Fruit fly (Drosophila melanogaster): ENCODE measurements around the gene tio.

tio gene

dm6 chr2L:22014890-22015289, 4.1 kb upstream of the tio start, which contains the start of gene CG31693:
Gene CG31693, plus strand, starts transcription at chr2L:22015190.
- TF ChIP-seq zfh2 (GFP tag; optimal IDR thresholded peaks at IDR 0.05): no peak
- no peak for TF ChIP-seq lbe (GFP tag; optimal IDR thresholded peaks at IDR 0.05)
- TF ChIP-seq CG30403 (GFP tag; optimal IDR thresholded peaks at IDR 0.05): no peak
- TF ChIP-seq zen2 (GFP tag; IDR thresholded peaks at IDR 0.05; ENCODE audit: partially characterized antibody): no peak
- TF ChIP-seq CG8359 (GFP tag; optimal IDR thresholded peaks at IDR 0.05; ENCODE audit: borderline replicate concordance): no peak
- no peak for TF ChIP-seq CG9727 (GFP tag; optimal IDR thresholded peaks at IDR 0.05)
- TF ChIP-seq CG14441 (GFP tag; IDR thresholded peaks at IDR 0.05): no peak
- TF ChIP-seq CG12104 (GFP tag; optimal IDR thresholded peaks at IDR 0.05): no peak
- no peak for TF ChIP-seq CG5953 (GFP tag; IDR thresholded peaks at IDR 0.05)
- TF ChIP-seq Myb (GFP tag; optimal IDR thresholded peaks at IDR 0.05): no peak
- no peak for TF ChIP-seq yki (optimal IDR thresholded peaks at IDR 0.05)
- TF ChIP-seq pho (GFP tag; optimal IDR thresholded peaks at IDR 0.05): no peak
- no peak for TF ChIP-seq Atf3 (GFP tag; optimal IDR thresholded peaks at IDR 0.05)
- no peak for TF ChIP-seq CG2199 (GFP tag; IDR thresholded peaks at IDR 0.05)
- no peak for TF ChIP-seq fru (optimal IDR thresholded peaks at IDR 0.05)
- TF ChIP-seq CG4424 (GFP tag; optimal IDR thresholded peaks at IDR 0.05): no peak
- no peak for TF ChIP-seq CG33557 (GFP tag; optimal IDR thresholded peaks at IDR 0.05)

DNA sequence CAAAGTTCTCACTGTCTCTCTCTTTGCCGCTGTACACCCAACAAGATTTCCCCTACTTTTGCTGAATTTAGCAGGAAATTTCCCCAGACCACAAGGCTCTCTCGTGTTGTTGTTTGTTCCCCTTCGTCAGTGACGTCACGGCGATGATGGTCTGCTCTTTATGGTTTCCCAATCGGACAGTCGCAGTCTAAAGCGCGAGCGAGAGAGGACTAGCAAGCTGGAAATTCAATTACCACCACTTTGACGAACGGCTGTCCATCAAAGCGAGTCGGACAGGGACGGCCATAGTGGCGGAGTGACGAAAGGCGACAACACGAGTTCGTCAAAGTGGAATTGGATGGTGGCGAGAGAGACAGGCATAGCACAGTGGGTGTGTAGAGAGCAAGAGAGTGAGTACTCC, 5.4 kb downstream of the tio start:
- TF ChIP-seq CG6791 (GFP tag; IDR thresholded peaks at IDR 0.05; ENCODE audit: partially characterized antibody) (peak; percentile 47; the same call in 1 of the 3 replicates), peb (GFP tag; IDR thresholded peaks at IDR 0.05) (0 out of 2 replicates have a peak, but pooled peaks have one; percentile 22), gsb-n (tag; optimal IDR thresholded peaks at IDR 0.05) (peak; percentile 52), hkb (optimal IDR thresholded peaks at IDR 0.05) (peak; percentile 48), hkb (GFP tag; IDR thresholded peaks at IDR 0.05) (no peak), CG31388 (GFP tag; optimal IDR thresholded peaks at IDR 0.05) (no peak), CG14965 (GFP tag; optimal IDR thresholded peaks at IDR 0.05; ENCODE audit: borderline replicate concordance) (no peak), Sry-δ (GFP tag; optimal IDR thresholded peaks at IDR 0.05) (no peak), MTF-1 (GFP tag; optimal IDR thresholded peaks at IDR 0.05; ENCODE audit: borderline replicate concordance) (no peak), hth (optimal IDR thresholded peaks at IDR 0.05) (no peak), D (optimal IDR thresholded peaks at IDR 0.05) (peak; percentile 93), D (GFP tag; optimal IDR thresholded peaks at IDR 0.05) (no peak), HLH4C (GFP tag; IDR thresholded peaks at IDR 0.05; ENCODE audit: partially characterized antibody) (peak; percentile 74), Oaz (GFP tag; IDR thresholded peaks at IDR 0.05) (no peak), ssp (GFP tag; IDR thresholded peaks at IDR 0.05) (no peak), Neu2 (GFP tag; optimal IDR thresholded peaks at IDR 0.05; ENCODE audit: borderline replicate concordance) (peak; percentile 99), CG14667 (GFP tag; IDR thresholded peaks at IDR 0.05) (no peak), CG11723 (GFP tag; optimal IDR thresholded peaks at IDR 0.05) (no peak), C15 (GFP tag; IDR thresholded peaks at IDR 0.05) (no peak), HLH54F (GFP tag; optimal IDR thresholded peaks at IDR 0.05) (no peak), prd (optimal IDR thresholded peaks at IDR 0.05) (no peak), prd (GFP tag; IDR thresholded peaks at IDR 0.05) (peak; percentile 46; the same call in 1 of the 3 replicates), CG17359 (tag; optimal IDR thresholded peaks at IDR 0.05) (no peak), hbn (GFP tag; IDR thresholded peaks at IDR 0.05; ENCODE audit: partially characterized antibody) (0 out of 2 replicates have a peak, but pooled peaks have one; percentile 32), Antp (GFP tag; optimal IDR thresholded peaks at IDR 0.05) (peak; percentile 1), CG10565 (GFP tag; optimal IDR thresholded peaks at IDR 0.05) (no peak), CG15479 (GFP tag; optimal IDR thresholded peaks at IDR 0.05) (no peak), sens (GFP tag) (peak; percentile 78), nau (GFP tag; optimal IDR thresholded peaks at IDR 0.05) (no peak), Lhr (GFP tag; optimal IDR thresholded peaks at IDR 0.05) (no peak), Elba2 (GFP tag; optimal IDR thresholded peaks at IDR 0.05) (peak; percentile 98), lbe (GFP tag; optimal IDR thresholded peaks at IDR 0.05) (no peak), Ssrp (tag; optimal IDR thresholded peaks at IDR 0.05) (no peak), esg (GFP tag; conservative IDR thresholded peaks at IDR 0.05) (no peak), HLH3B (GFP tag; IDR thresholded peaks at IDR 0.05) (no peak), dimm (GFP tag; IDR thresholded peaks at IDR 0.05) (no peak), CG10267 (tag; optimal IDR thresholded peaks at IDR 0.05) (no peak)

All from whole organism, embryonic.